Fruit fly (Drosophila melanogaster): ENCODE data around the gene Zpr1.

- TF ChIP-seq CTCF (optimal IDR thresholded peaks at IDR 0.05) (no peak), CG8478 (optimal IDR thresholded peaks at IDR 0.05) (no peak)
Measured at dm6 chrX:9193604-9194003, 31.7 kb upstream of the Zpr1 start, which contains the start of gene CG12106.

Data from S2 (cell line).